Worm (Caenorhabditis elegans) whole organism, L3 larva: ENCODE measurements around the gene srh-55.
A peak's percentile ranks its signal among the peaks of the same experiment; 100 is the strongest.
"Not testable (repeated sequence)": the region's sequence is repeated elsewhere in the genome, so short reads cannot be mapped to it uniquely, and the experiment has no call there.

ENCODE experiments used
- ZK546.5 ChIP-seq: sonication (generic microtip); optimal IDR thresholded peaks from 2 replicates; lab custom pipeline; 2017; ENCODE audit warnings: missing biosample characterization, missing genetic modification characterization
- aly-2 ChIP-seq: fragments of 150-350 bp; optimal IDR thresholded peaks from 2 replicates; lab custom pipeline; 2014; ENCODE audit warnings: missing biosample characterization, missing genetic modification characterization
- ama-1 ChIP-seq: fragments of 150-350 bp; optimal IDR thresholded peaks from 2 replicates; lab custom pipeline; 2018
- ceh-16 ChIP-seq: sonication (generic microtip); optimal IDR thresholded peaks from 2 replicates; lab custom pipeline; 2017; ENCODE audit warnings: missing biosample characterization, missing genetic modification characterization
- ceh-28 ChIP-seq: fragments of 150-350 bp; optimal IDR thresholded peaks from 2 replicates; lab custom pipeline; 2014; ENCODE audit warnings: missing biosample characterization, missing genetic modification reagents, missing genetic modification characterization
- ceh-9 ChIP-seq: sonication (generic microtip); optimal IDR thresholded peaks from 2 replicates; lab custom pipeline; 2018; ENCODE audit warnings: missing biosample characterization, missing genetic modification characterization
- daf-12 ChIP-seq: fragments of 150-350 bp; optimal IDR thresholded peaks from 2 replicates; lab custom pipeline; 2014; ENCODE audit warnings: missing biosample characterization, missing genetic modification reagents, missing genetic modification characterization
- egl-27 ChIP-seq: sonication (generic microtip); optimal IDR thresholded peaks from 4 replicates; lab custom pipeline; 2017; ENCODE audit warnings: missing biosample characterization, missing genetic modification reagents, missing genetic modification characterization
- egl-5 ChIP-seq: fragments of 150-350 bp; optimal IDR thresholded peaks from 2 replicates; lab custom pipeline; 2017; ENCODE audit warnings: missing biosample characterization, missing genetic modification reagents, missing genetic modification characterization, inconsistent platforms
- elt-2 ChIP-seq: sonication (generic microtip); optimal IDR thresholded peaks from 2 replicates; lab custom pipeline; 2016; ENCODE audit warnings: missing genetic modification reagents, mild to moderate bottlenecking, missing genetic modification characterization, missing compliant biosample characterization
- eor-1 ChIP-seq, 2 experiments: fragments of 150-350 bp; optimal IDR thresholded peaks; 2 replicates each; lab custom pipeline; 2014 to 2018; ENCODE audit warnings: missing biosample characterization in 2 of 2, missing genetic modification characterization in 2 of 2
- fkh-10 ChIP-seq: sonication (generic microtip); optimal IDR thresholded peaks from 2 replicates; lab custom pipeline; 2017; ENCODE audit warnings: missing biosample characterization, missing genetic modification reagents, missing genetic modification characterization
- fkh-2 ChIP-seq: fragments of 150-350 bp; optimal IDR thresholded peaks from 2 replicates; lab custom pipeline; 2014; ENCODE audit warnings: missing biosample characterization, missing genetic modification reagents, missing genetic modification characterization
- fos-1 ChIP-seq: fragments of 150-350 bp; optimal IDR thresholded peaks from 2 replicates; lab custom pipeline; 2014; ENCODE audit warnings: missing biosample characterization, missing genetic modification characterization
- lsy-12 ChIP-seq: sonication (generic microtip); optimal IDR thresholded peaks from 2 replicates; lab custom pipeline; 2016; ENCODE audit warnings: mild to moderate bottlenecking, missing genetic modification characterization, missing compliant biosample characterization
- mdl-1 ChIP-seq: fragments of 150-350 bp; optimal IDR thresholded peaks from 2 replicates; lab custom pipeline; 2014; ENCODE audit warnings: missing biosample characterization, missing genetic modification characterization
- mml-1 ChIP-seq: fragments of 150-350 bp; sonication (generic microtip); optimal IDR thresholded peaks from 3 replicates; lab custom pipeline; 2014; ENCODE audit warnings: missing biosample characterization, missing genetic modification characterization
- nfya-1 ChIP-seq: sonication (generic microtip); optimal IDR thresholded peaks from 2 replicates; lab custom pipeline; 2017; ENCODE audit warnings: missing genetic modification characterization, mild to moderate bottlenecking, missing compliant biosample characterization, antibody characterized with exemption, moderate library complexity; ENCODE audit not compliant: insufficient read depth
- nhr-11 ChIP-seq: fragments of 150-350 bp; optimal IDR thresholded peaks from 2 replicates; lab custom pipeline; 2014; ENCODE audit warnings: missing biosample characterization, missing genetic modification characterization
- nhr-12 ChIP-seq: fragments of 150-350 bp; optimal IDR thresholded peaks from 2 replicates; lab custom pipeline; 2014; ENCODE audit warnings: missing biosample characterization, missing genetic modification characterization
- nhr-237 ChIP-seq: fragments of 150-350 bp; optimal IDR thresholded peaks from 2 replicates; lab custom pipeline; 2014; ENCODE audit warnings: missing biosample characterization, missing genetic modification characterization
- nhr-25 ChIP-seq: sonication (generic microtip); optimal IDR thresholded peaks from 2 replicates; lab custom pipeline; 2017; ENCODE audit warnings: missing biosample characterization, missing genetic modification characterization
- nhr-28 ChIP-seq: fragments of 150-350 bp; optimal IDR thresholded peaks from 2 replicates; lab custom pipeline; 2014; ENCODE audit warnings: missing biosample characterization, missing genetic modification characterization
- nhr-43 ChIP-seq: sonication (generic microtip); optimal IDR thresholded peaks from 2 replicates; lab custom pipeline; 2016; ENCODE audit warnings: mild to moderate bottlenecking, missing genetic modification characterization, missing compliant biosample characterization; ENCODE audit not compliant: poor library complexity, severe bottlenecking
- nhr-67 ChIP-seq: fragments of 150-350 bp; optimal IDR thresholded peaks from 2 replicates; lab custom pipeline; 2014; ENCODE audit warnings: missing biosample characterization, missing genetic modification characterization
- nhr-76 ChIP-seq: fragments of 150-350 bp; sonication (generic microtip); optimal IDR thresholded peaks from 5 replicates; lab custom pipeline; 2014; ENCODE audit warnings: missing biosample characterization, missing genetic modification characterization
- nhr-77 ChIP-seq: fragments of 150-350 bp; optimal IDR thresholded peaks from 2 replicates; lab custom pipeline; 2014; ENCODE audit warnings: missing biosample characterization, missing genetic modification characterization
- pha-4 ChIP-seq: fragments of 150-350 bp; optimal IDR thresholded peaks from 2 replicates; lab custom pipeline; 2014; ENCODE audit warnings: missing biosample characterization, missing genetic modification reagents, missing genetic modification characterization
- pqm-1 ChIP-seq: fragments of 150-350 bp; optimal IDR thresholded peaks from 2 replicates; lab custom pipeline; 2017; ENCODE audit warnings: missing biosample characterization, missing genetic modification characterization, inconsistent platforms
- sea-2 ChIP-seq: fragments of 150-350 bp; sonication (generic microtip); optimal IDR thresholded peaks from 4 replicates; lab custom pipeline; 2014; ENCODE audit warnings: missing biosample characterization, missing genetic modification reagents, missing genetic modification characterization
- skn-1 ChIP-seq: fragments of 150-350 bp; optimal IDR thresholded peaks from 2 replicates; lab custom pipeline; 2014; ENCODE audit warnings: missing biosample characterization, missing genetic modification characterization
- snpc-4 ChIP-seq: fragments of 150-350 bp; optimal IDR thresholded peaks from 2 replicates; lab custom pipeline; 2014; ENCODE audit warnings: missing biosample characterization, missing genetic modification characterization
- tbx-2 ChIP-seq: sonication (generic microtip); optimal IDR thresholded peaks from 2 replicates; lab custom pipeline; 2016; ENCODE audit warnings: mild to moderate bottlenecking, missing genetic modification characterization, missing compliant biosample characterization
- unc-39 ChIP-seq: sonication (generic microtip); optimal IDR thresholded peaks from 4 replicates; lab custom pipeline; 2017; ENCODE audit warnings: missing biosample characterization, missing genetic modification characterization
- zag-1 ChIP-seq: fragments of 150-350 bp; optimal IDR thresholded peaks from 2 replicates; lab custom pipeline; 2014; ENCODE audit warnings: missing biosample characterization, missing genetic modification characterization
- ztf-11 ChIP-seq: fragments of 150-350 bp; optimal IDR thresholded peaks from 2 replicates; lab custom pipeline; 2014; ENCODE audit warnings: missing biosample characterization, missing genetic modification characterization
- ztf-4 ChIP-seq: fragments of 150-350 bp; optimal IDR thresholded peaks from 2 replicates; lab custom pipeline; 2014; ENCODE audit warnings: missing biosample characterization, missing genetic modification characterization

Gene srh-55

ce11 chrV:15115968-15116367 is 37.4 kb upstream of the srh-55 start, which contains the start of gene T01G5.8:
T01G5.8 (plus strand) TSS chrV:15116268.
- TF ChIP-seq pqm-1, nhr-77, mml-1 (tag; lab: Kevin White, UChicago): not testable (repeated sequence)

ce11 chrV:15119517-15119916 is 33.9 kb upstream of the srh-55 start, which contains the start of gene flor-1:
flor-1 (minus strand) TSS chrV:15119617.
- TF ChIP-seq mml-1 (tag; lab: Kevin White, UChicago): no peak
- TF ChIP-seq skn-1: no peak
- TF ChIP-seq tbx-2 (tag; lab: Kevin White, UChicago): no peak
- no peak for TF ChIP-seq nhr-237 (tag; lab: Kevin White, UChicago)
- TF ChIP-seq elt-2 (tag; lab: Kevin White, UChicago): no peak

ce11 chrV:15125162-15125561 is 28.2 kb upstream of the srh-55 start, which contains the start of gene ugt-30:
ugt-30 (minus strand) TSS chrV:15125262.
- TF ChIP-seq nhr-67 (tag; lab: Kevin White, UChicago); unc-39; sea-2 (GFP tag; lab: Kevin White, UChicago): not testable (repeated sequence)

ce11 chrV:15127413-15127812 is 26.0 kb upstream of the srh-55 start, which contains the start of gene srj-27:
srj-27 (minus strand) TSS chrV:15127513.
- no peak for TF ChIP-seq ztf-11

- TF ChIP-seq eor-1 (tag; optimal IDR thresholded peaks at IDR 0.05; lab: Kevin White, UChicago) (no peak), mdl-1 (tag; lab: Kevin White, UChicago) (no peak), fkh-10 (no peak), ceh-9 (tag; lab: Kevin White, UChicago) (no peak), egl-5 (no peak), nhr-28 (no peak), ceh-16 (tag; lab: Kevin White, UChicago) (no peak), sea-2 (GFP tag; lab: Kevin White, UChicago) (no peak), ztf-4 (tag; lab: Kevin White, UChicago) (no peak), tbx-2 (tag; lab: Kevin White, UChicago) (no peak), nhr-11 (tag; lab: Kevin White, UChicago) (no peak), unc-39 (no peak), fos-1 (tag; lab: Kevin White, UChicago) (no peak), nhr-76 (tag; lab: Kevin White, UChicago) (no peak), zag-1 (tag; lab: Kevin White, UChicago) (no peak), nhr-67 (tag; lab: Kevin White, UChicago) (no peak), daf-12 (tag; lab: Kevin White, UChicago) (no peak)
Observed at ce11 chrV:15127955-15128354, 25.4 kb upstream of the srh-55 start, which contains the start of gene srr-7. srr-7 (plus strand) TSS chrV:15128255.

- TF ChIP-seq aly-2 (tag; lab: Kevin White, UChicago): no peak
- TF ChIP-seq pha-4 (tag; lab: Kevin White, UChicago): no peak
Observed at ce11 chrV:15132423-15132822, 21.0 kb upstream of the srh-55 start, which contains the start of gene str-171. str-171 (minus strand) TSS chrV:15132523.

- peak; percentile 47 for TF ChIP-seq pqm-1 (tag; lab: Kevin White, UChicago)
- no peak for TF ChIP-seq ceh-9 (tag; lab: Kevin White, UChicago)
- TF ChIP-seq elt-2 (tag; lab: Kevin White, UChicago): peak; percentile 62
Observed at ce11 chrV:15133812-15134211, 19.6 kb upstream of the srh-55 start.

- TF ChIP-seq ztf-4 (tag; lab: Kevin White, UChicago) (no peak), nfya-1 (peak; percentile 84), mdl-1 (tag; lab: Kevin White, UChicago) (no peak), fkh-10 (peak; percentile 60), pha-4 (tag; lab: Kevin White, UChicago) (peak; percentile 95), daf-12 (tag; lab: Kevin White, UChicago) (no peak), ZK546.5 (tag; lab: Kevin White, UChicago) (no peak), snpc-4 (tag; lab: Kevin White, UChicago) (peak; percentile 79), unc-39 (no peak), ceh-28 (tag; lab: Kevin White, UChicago) (peak; percentile 42), nhr-28 (no peak), ama-1 (lab: Kevin White, UChicago) (no peak), nhr-25 (tag; lab: Kevin White, UChicago) (peak; percentile 66), nhr-43 (tag; lab: Kevin White, UChicago) (no peak), tbx-2 (tag; lab: Kevin White, UChicago) (no peak), nhr-11 (tag; lab: Kevin White, UChicago) (no peak), skn-1 (peak; percentile 9), nhr-12 (tag; lab: Kevin White, UChicago) (no peak), zag-1 (tag; lab: Kevin White, UChicago) (no peak), egl-27 (tag; lab: Kevin White, UChicago) (no peak), lsy-12 (no peak), fkh-2 (tag; lab: Kevin White, UChicago) (no peak), fos-1 (tag; lab: Kevin White, UChicago) (no peak)
Observed at ce11 chrV:15136772-15137171, 16.6 kb upstream of the srh-55 start, which contains the start of gene aipl-1. aipl-1 (minus strand) TSS chrV:15136801.
